Worm (Caenorhabditis elegans): ENCODE results near the gene Y70C5C.1.

The Y70C5C.1 gene

DNA sequence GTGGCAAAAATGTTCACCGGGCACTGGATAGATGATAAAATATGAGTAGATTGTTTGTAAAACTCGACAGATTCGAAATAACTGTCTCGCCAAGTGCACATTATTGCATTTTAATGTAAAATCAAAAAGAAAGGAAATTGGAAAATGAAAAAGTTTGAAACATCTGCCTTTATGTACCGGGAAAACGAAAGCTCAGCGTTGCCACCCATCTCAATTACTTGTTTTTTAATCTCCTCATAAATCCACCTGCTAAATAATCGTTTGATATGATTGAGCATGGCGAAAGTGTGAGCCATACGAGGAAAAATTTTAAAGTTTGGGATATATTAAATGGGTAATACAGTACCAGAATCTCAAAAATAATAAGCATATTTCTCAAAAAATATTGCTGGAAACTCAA, 16.6 kb downstream of the Y70C5C.1 start, which contains the start of gene srh-137:
Gene srh-137 (minus strand): TSS at position 101 of the 400 bp plus-strand sequence.
- TF ChIP-seq unc-130 (GFP tag; optimal IDR thresholded peaks at IDR 0.05) (no peak), hmg-20 (GFP tag; IDR thresholded peaks at IDR 0.05) (no peak), D2030.7 (GFP tag; IDR thresholded peaks at IDR 0.05) (no peak), dox-1 (GFP tag; IDR thresholded peaks at IDR 0.05) (no peak), mcd-1 (GFP tag; IDR thresholded peaks at IDR 0.05) (no peak)

DNA sequence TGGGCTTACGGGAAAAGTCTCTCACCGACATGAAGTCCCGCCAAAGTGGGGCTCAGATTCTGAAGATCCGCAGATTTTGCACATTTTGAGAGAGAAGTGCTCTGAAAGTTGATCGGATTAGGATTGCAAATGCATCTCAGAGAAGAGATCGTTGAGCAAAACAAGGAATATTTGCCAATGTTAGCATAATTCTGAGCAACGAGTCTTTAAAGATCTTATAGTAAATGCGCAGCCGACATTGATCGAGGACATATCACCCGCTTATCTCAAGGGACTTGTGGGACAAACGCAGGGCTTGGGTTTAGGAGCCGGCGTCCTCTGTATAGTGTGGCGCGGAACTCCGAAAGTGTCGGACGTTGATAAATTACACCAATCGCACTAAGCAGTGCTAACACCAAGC, 23.7 kb downstream of the Y70C5C.1 start, which contains the start of gene nhr-112:
Gene nhr-112 (minus strand): TSS at position 101 of the 400 bp plus-strand sequence.
- TF ChIP-seq snpc-4 (GFP tag; optimal IDR thresholded peaks at IDR 0.05) (no peak), snpc-4 (tag; optimal IDR thresholded peaks at IDR 0.05) (no peak), Y53G8AR.9 (GFP tag; conservative IDR thresholded peaks at IDR 0.05) (no peak), nfya-2 (GFP tag; IDR thresholded peaks at IDR 0.05) (no peak), rec-8 (tag; optimal IDR thresholded peaks at IDR 0.05) (no peak), aptf-3 (GFP tag; IDR thresholded peaks at IDR 0.05) (no peak), tbp1 (GFP tag; optimal IDR thresholded peaks at IDR 0.05) (no peak), mes-4 (tag; optimal IDR thresholded peaks at IDR 0.05) (no peak), F37B4.10 (GFP tag; IDR thresholded peaks at IDR 0.05) (no peak), mel-28 (tag; optimal IDR thresholded peaks at IDR 0.05; ENCODE audit: borderline replicate concordance) (no peak), aptf-2 (GFP tag; conservative IDR thresholded peaks at IDR 0.05) (no peak), sea-2 (GFP tag; IDR thresholded peaks at IDR 0.05) (no peak), lin-54 (GFP tag; optimal IDR thresholded peaks at IDR 0.05) (no peak), ccch-3 (GFP tag; optimal IDR thresholded peaks at IDR 0.05) (no peak), C06A6.2 (GFP tag; conservative IDR thresholded peaks at IDR 0.05) (no peak), pbrm-1 (GFP tag; IDR thresholded peaks at IDR 0.05) (no peak), ztf-6 (GFP tag; IDR thresholded peaks at IDR 0.05) (no peak), hmg-20 (GFP tag; IDR thresholded peaks at IDR 0.05) (no peak)

DNA sequence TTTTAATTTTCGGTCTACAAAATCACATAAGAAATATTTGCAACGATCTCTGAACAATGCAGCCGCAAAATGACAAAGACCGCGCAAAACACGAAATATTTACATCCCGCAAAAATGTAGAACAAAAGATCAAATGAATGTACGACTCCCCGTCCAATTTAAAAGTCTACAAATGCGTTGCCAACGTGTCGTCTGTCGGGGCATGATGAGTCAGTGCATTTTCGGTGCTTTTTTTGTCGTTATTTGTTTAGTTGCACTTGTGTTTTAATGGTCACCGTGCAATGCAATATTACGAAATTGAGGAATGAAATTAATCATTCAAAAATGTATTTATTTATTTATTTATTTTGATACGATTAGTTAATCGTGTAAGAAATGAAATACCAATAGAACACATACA, 24.6 kb downstream of the Y70C5C.1 start:
- TF ChIP-seq F10E7.11 (tag; optimal IDR thresholded peaks at IDR 0.05): no peak
- TF ChIP-seq hlh-12 (tag; optimal IDR thresholded peaks at IDR 0.05): no peak
- TF ChIP-seq nhr-179 (tag; optimal IDR thresholded peaks at IDR 0.05): no peak
- TF ChIP-seq attf-3 (GFP tag; conservative IDR thresholded peaks at IDR 0.05): no peak
- no peak for TF ChIP-seq Y53F4B.3 (GFP tag; IDR thresholded peaks at IDR 0.05)
- TF ChIP-seq cebp-1 (GFP tag; IDR thresholded peaks at IDR 0.05): peak; percentile 35; the same call in 1 of the 2 replicates
- no peak for TF ChIP-seq cebp-1 (tag; optimal IDR thresholded peaks at IDR 0.05)
- no peak for TF ChIP-seq C06A6.2 (GFP tag; conservative IDR thresholded peaks at IDR 0.05)

DNA sequence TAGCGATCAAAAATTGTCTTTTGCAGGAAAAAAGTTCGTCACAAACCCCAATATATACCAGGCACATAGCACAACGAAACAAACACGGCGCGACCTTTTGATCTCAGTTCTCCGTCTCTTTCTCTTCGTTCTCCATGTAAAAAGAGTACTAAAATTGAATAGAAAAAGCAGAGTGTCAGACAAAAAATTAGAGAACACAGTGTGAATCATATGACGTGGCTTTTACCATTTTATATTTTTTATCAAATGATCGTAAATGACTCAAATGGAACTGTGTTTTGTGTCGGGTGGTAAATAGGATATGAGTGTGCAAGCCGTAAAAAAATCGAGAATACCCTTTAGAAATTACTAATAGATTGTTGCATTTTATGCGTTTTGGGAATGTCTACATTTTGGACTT, 25.9 kb downstream of the Y70C5C.1 start:
- no peak for TF ChIP-seq ceh-100 (GFP tag; IDR thresholded peaks at IDR 0.05)
- no peak; the same call in 1 of the 2 replicates for TF ChIP-seq hmg-1.2 (GFP tag; IDR thresholded peaks at IDR 0.05)
- no peak for TF ChIP-seq snpc-3.4 (tag; optimal IDR thresholded peaks at IDR 0.05)
- no peak for TF ChIP-seq hmg-20 (GFP tag; IDR thresholded peaks at IDR 0.05)
- TF ChIP-seq attf-5 (GFP tag; optimal IDR thresholded peaks at IDR 0.05): peak; percentile 35
- TF ChIP-seq dox-1 (GFP tag; IDR thresholded peaks at IDR 0.05): no peak
- no peak for TF ChIP-seq pha-4 (tag; optimal IDR thresholded peaks at IDR 0.05)
- TF ChIP-seq him-1 (tag; optimal IDR thresholded peaks at IDR 0.05): no peak
- TF ChIP-seq snpc-4 (GFP tag; optimal IDR thresholded peaks at IDR 0.05): no peak
- peak in 2 of 4 experiments; percentile 38 to 46 for TF ChIP-seq snpc-4 (tag; optimal IDR thresholded peaks at IDR 0.05)
- no peak for TF ChIP-seq lin-54 (GFP tag; optimal IDR thresholded peaks at IDR 0.05)
- TF ChIP-seq madf-6 (GFP tag; IDR thresholded peaks at IDR 0.05): no peak
- no peak for TF ChIP-seq ztf-3 (GFP tag; optimal IDR thresholded peaks at IDR 0.05)
- TF ChIP-seq mcd-1 (GFP tag; IDR thresholded peaks at IDR 0.05): no peak
- no peak for TF ChIP-seq ztf-22 (GFP tag; optimal IDR thresholded peaks at IDR 0.05)
- TF ChIP-seq F39B2.1 (GFP tag; IDR thresholded peaks at IDR 0.05): no peak
- no peak for TF ChIP-seq lir-1 (GFP tag; conservative IDR thresholded peaks at IDR 0.05)
- TF ChIP-seq ztf-26 (tag; optimal IDR thresholded peaks at IDR 0.05): no peak
- TF ChIP-seq nhr-120 (GFP tag; IDR thresholded peaks at IDR 0.05): no peak
- TF ChIP-seq cebp-2 (GFP tag; IDR thresholded peaks at IDR 0.05): no peak
- no peak for TF ChIP-seq F57A8.1 (GFP tag; optimal IDR thresholded peaks at IDR 0.05)
- no peak for TF ChIP-seq ets-4 (GFP tag; optimal IDR thresholded peaks at IDR 0.05)

Measured in whole organism, young adult.